Worm (Caenorhabditis elegans) whole organism, early embryonic: ENCODE results near the gene rnh-1.0.

ENCODE experiments used
- aly-1 ChIP-seq: sonication (generic microtip); optimal IDR thresholded peaks from 2 replicates; lab custom pipeline; 2016; ENCODE audit warnings: missing genetic modification characterization, missing compliant biosample characterization
- ama-1 ChIP-seq: fragments of 150-350 bp; optimal IDR thresholded peaks from 2 replicates; lab custom pipeline; 2014
- ceh-13 ChIP-seq: fragments of 200-800 bp; sonication (Bioruptor generic); optimal IDR thresholded peaks from 2 replicates; lab custom pipeline; 2018; ENCODE audit warnings: mild to moderate bottlenecking, missing genetic modification characterization, missing compliant biosample characterization
- ets-7 ChIP-seq: sonication (generic microtip); optimal IDR thresholded peaks from 2 replicates; lab custom pipeline; 2016; ENCODE audit warnings: missing genotype, missing genetic modification characterization, missing compliant biosample characterization
- flt-1 ChIP-seq: fragments of 200-800 bp; sonication (Bioruptor generic); IDR thresholded peaks from 2 replicates; pipeline ENCODE4 v1.3.6; 2022; ENCODE audit warnings: missing genetic modification characterization, missing compliant biosample characterization
- pes-1 ChIP-seq: fragments of 200-800 bp; sonication (Bioruptor generic); IDR thresholded peaks from 2 replicates; pipeline ENCODE4 v1.3.6; 2022; ENCODE audit warnings: missing genetic modification reagents, missing genetic modification characterization, missing compliant biosample characterization
- tbx-11 ChIP-seq: fragments of 200-800 bp; sonication (Bioruptor generic); IDR thresholded peaks from 2 replicates; pipeline ENCODE4 v1.3.6; 2022; ENCODE audit warnings: missing genetic modification characterization, missing compliant biosample characterization
- tra-4 ChIP-seq: sonication (generic microtip); optimal IDR thresholded peaks from 2 replicates; lab custom pipeline; 2017; ENCODE audit warnings: missing genetic modification characterization, missing compliant biosample characterization

DNA sequence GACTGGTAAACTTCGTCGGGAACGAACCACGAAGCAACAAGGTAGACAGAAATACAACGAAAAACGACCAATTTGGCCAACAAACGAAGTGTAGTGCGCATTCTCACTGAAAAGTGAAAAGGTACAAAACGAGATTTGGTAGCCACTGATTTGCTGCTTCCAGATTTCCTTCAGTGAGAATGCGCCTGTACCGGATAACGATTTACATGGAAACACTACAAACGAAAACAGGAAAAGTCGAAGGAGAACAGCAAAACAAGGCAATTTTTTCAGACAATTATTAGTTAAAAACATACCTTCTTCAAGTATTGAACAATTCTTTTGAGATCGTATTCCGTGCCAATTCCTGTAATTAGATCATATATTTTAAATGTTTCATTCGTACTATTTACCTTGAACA is 2.1 kb upstream of the rnh-1.0 start, which contains the start of gene pigb-1:
- TF ChIP-seq aly-1 (no peak), flt-1 (no peak), ama-1 (lab: Kevin White, UChicago) (no peak), tra-4 (no peak), tbx-11 (no peak), ceh-13 (no peak), ets-7 (no peak), pes-1 (GFP tag; lab: Robert Waterston, UW) (no peak)
